Worm (Caenorhabditis elegans): Measurements from ENCODE around the gene F52H2.5.

F52H2.5 gene

DNA sequence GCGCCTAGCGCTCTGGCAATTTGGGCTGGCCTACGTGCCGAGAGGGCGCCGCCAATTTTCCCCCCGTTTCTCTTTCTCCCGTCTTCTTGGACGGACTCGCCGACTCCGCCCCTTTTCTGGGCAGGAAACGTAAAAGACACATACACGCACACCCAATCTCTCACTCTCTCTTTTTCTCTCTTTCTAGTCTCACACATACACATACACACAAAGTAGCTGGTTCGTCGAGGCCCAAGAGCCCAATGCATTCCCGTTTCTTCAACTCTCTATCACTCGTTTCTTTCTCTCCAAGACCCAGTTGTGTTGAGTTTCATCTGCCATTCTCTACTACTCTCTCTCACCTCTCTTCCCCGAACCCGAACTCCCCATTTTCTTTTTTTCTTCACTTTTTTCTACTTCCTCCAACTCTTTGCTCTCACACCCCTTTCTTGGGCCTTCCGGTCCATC is 39.0 kb upstream of the F52H2.5 start (continued):
- TF ChIP-seq nhr-25 (tag; optimal IDR thresholded peaks at IDR 0.05) = no peak
- peak; percentile 52 to 76 for TF ChIP-seq lsy-2 (tag; optimal IDR thresholded peaks at IDR 0.05)
- TF ChIP-seq elt-1 (tag; optimal IDR thresholded peaks at IDR 0.05) = no peak
- no peak for TF ChIP-seq nhr-23 (tag; optimal IDR thresholded peaks at IDR 0.05)
- no peak for TF ChIP-seq dmd-4 (tag; optimal IDR thresholded peaks at IDR 0.05)
- no peak for TF ChIP-seq lin-39 (tag; optimal IDR thresholded peaks at IDR 0.05)
- TF ChIP-seq zag-1 (tag; optimal IDR thresholded peaks at IDR 0.05) = peak; percentile 86
- no peak for TF ChIP-seq ama-1 (optimal IDR thresholded peaks at IDR 0.05)
- TF ChIP-seq gmeb-1 (tag; optimal IDR thresholded peaks at IDR 0.05) = no peak
- TF ChIP-seq alr-1 (tag; optimal IDR thresholded peaks at IDR 0.05) = no peak
- TF ChIP-seq elt-3 (tag; optimal IDR thresholded peaks at IDR 0.05) = no peak
- no peak for TF ChIP-seq ceh-82 (tag; optimal IDR thresholded peaks at IDR 0.05)
- TF ChIP-seq mab-5 (tag; optimal IDR thresholded peaks at IDR 0.05) = peak; percentile 26
- no peak for TF ChIP-seq ZK546.5 (tag; optimal IDR thresholded peaks at IDR 0.05)
- TF ChIP-seq C34F6.9 (tag; optimal IDR thresholded peaks at IDR 0.05) = peak; percentile 78
- TF ChIP-seq nhr-21 (tag; optimal IDR thresholded peaks at IDR 0.05) = no peak
- TF ChIP-seq Y55F3AM.14 (GFP tag; optimal IDR thresholded peaks at IDR 0.05) = peak; percentile 49
- TF ChIP-seq nhr-10 (tag; optimal IDR thresholded peaks at IDR 0.05) = no peak
- peak; percentile 84 for TF ChIP-seq unc-55 (GFP tag; optimal IDR thresholded peaks at IDR 0.05)
- TF ChIP-seq ztf-1 (GFP tag; conservative IDR thresholded peaks at IDR 0.05) = no peak
- peak in 1 of 2 experiments; percentile 56 for TF ChIP-seq mdl-1 (tag; optimal IDR thresholded peaks at IDR 0.05)
- TF ChIP-seq nhr-129 (tag; optimal IDR thresholded peaks at IDR 0.05) = peak; percentile 81
- no peak for TF ChIP-seq R02D3.7 (tag; optimal IDR thresholded peaks at IDR 0.05)
- TF ChIP-seq nhr-11 (tag; optimal IDR thresholded peaks at IDR 0.05) = no peak
- no peak for TF ChIP-seq skn-1 (tag; optimal IDR thresholded peaks at IDR 0.05)
- TF ChIP-seq nhr-12 (tag; optimal IDR thresholded peaks at IDR 0.05) = no peak
- TF ChIP-seq snpc-4 (tag; optimal IDR thresholded peaks at IDR 0.05) = peak; percentile 37
- no peak for TF ChIP-seq mbf-1 (tag; optimal IDR thresholded peaks at IDR 0.05)
- TF ChIP-seq nhr-77 (tag; optimal IDR thresholded peaks at IDR 0.05) = no peak
- TF ChIP-seq unc-39 (tag; optimal IDR thresholded peaks at IDR 0.05) = no peak

ce11 chrX:2596605-2597004 is 36.7 kb upstream of the F52H2.5 start:
- TF ChIP-seq crh-2 (tag; optimal IDR thresholded peaks at IDR 0.05) (peak; percentile 8), nhr-6 (tag; optimal IDR thresholded peaks at IDR 0.05) (peak; percentile 57), nhr-21 (tag; optimal IDR thresholded peaks at IDR 0.05) (peak; percentile 59), sma-9 (GFP tag; optimal IDR thresholded peaks at IDR 0.05) (peak; percentile 36), sma-9 (tag; optimal IDR thresholded peaks at IDR 0.05) (no peak), snpc-4 (tag; optimal IDR thresholded peaks at IDR 0.05) (no peak), lsy-2 (tag; optimal IDR thresholded peaks at IDR 0.05) (peak in 1 of 2 experiments; percentile 52), elt-1 (tag; optimal IDR thresholded peaks at IDR 0.05) (no peak), Y55F3AM.14 (GFP tag; optimal IDR thresholded peaks at IDR 0.05) (no peak)

DNA sequence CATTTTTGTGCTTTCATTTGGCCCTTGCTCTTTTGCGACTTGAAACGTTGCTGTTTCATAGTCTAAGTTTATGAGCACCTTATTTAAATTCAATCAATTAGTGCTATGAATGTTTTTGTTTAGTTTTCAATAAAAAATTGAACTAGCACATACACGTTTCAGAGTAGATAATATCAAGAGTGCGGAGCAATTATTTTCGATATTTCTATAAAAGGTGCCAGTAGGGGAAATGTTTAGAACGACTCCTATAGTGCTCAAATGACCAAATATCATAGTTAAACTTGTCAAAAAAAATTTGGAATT is 35.8 kb upstream of the F52H2.5 start:
- TF ChIP-seq sma-9 (GFP tag; optimal IDR thresholded peaks at IDR 0.05) (no peak), sma-9 (tag; optimal IDR thresholded peaks at IDR 0.05) (no peak), nhr-10 (tag; optimal IDR thresholded peaks at IDR 0.05) (no peak), nhr-11 (tag; optimal IDR thresholded peaks at IDR 0.05) (no peak), dmd-4 (tag; optimal IDR thresholded peaks at IDR 0.05) (no peak), unc-62 (GFP tag; optimal IDR thresholded peaks at IDR 0.05) (no peak), elt-3 (tag; optimal IDR thresholded peaks at IDR 0.05) (no peak), fos-1 (tag; optimal IDR thresholded peaks at IDR 0.05) (no peak), mab-5 (tag; optimal IDR thresholded peaks at IDR 0.05) (no peak), ceh-16 (tag; optimal IDR thresholded peaks at IDR 0.05) (no peak), ztf-4 (tag; optimal IDR thresholded peaks at IDR 0.05) (no peak), ceh-82 (tag; optimal IDR thresholded peaks at IDR 0.05) (no peak), nhr-237 (tag; optimal IDR thresholded peaks at IDR 0.05) (no peak)

DNA sequence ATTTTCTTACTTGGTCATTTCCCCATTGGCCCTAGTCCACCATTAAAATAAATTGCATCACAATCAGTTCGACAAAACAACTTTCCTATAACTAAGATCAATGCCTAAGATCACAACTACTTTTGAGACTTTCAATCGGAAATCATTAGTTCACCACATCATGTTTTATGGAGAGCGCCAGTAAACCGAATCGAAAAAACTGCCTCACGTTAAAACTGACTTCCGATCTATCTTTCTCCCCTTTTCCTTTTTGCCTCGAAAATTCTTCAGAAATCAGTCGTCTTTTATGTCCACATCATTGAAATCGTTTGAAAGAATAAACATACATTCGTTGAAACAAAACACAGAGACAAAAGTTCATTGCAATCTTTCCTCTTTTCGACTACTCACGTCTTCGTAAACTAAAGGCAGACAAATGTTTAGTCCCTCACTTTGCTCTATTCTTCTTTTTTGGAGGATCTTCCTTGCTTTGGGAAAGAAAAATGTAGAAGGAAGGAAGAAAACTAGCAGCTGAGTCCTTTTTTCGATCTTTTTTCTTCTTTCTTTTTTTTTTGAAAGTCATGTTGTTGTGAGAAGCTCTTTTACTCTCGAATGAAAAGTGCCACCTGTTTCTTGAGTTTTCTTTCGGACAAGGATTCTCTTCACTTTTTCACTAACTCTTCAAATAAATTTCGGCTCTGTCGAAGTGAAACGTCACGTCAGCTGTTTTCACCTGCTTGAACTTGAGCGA is 35.3 kb upstream of the F52H2.5 start:
- TF ChIP-seq zag-1 (tag; optimal IDR thresholded peaks at IDR 0.05) = peak; percentile 47
- TF ChIP-seq fos-1 (tag; optimal IDR thresholded peaks at IDR 0.05) = no peak
- peak; percentile 43 for TF ChIP-seq F13H6.1 (tag; optimal IDR thresholded peaks at IDR 0.05)
- peak; percentile 2 for TF ChIP-seq nhr-6 (tag; optimal IDR thresholded peaks at IDR 0.05)
- TF ChIP-seq lsy-2 (tag; optimal IDR thresholded peaks at IDR 0.05) = peak in 1 of 2 experiments; percentile 40
- TF ChIP-seq nhr-129 (tag; optimal IDR thresholded peaks at IDR 0.05) = peak; percentile 52
- peak; percentile 30 for TF ChIP-seq lin-13 (GFP tag; optimal IDR thresholded peaks at IDR 0.05)
- TF ChIP-seq lin-11 (tag; optimal IDR thresholded peaks at IDR 0.05) = no peak
- TF ChIP-seq gmeb-1 (tag; optimal IDR thresholded peaks at IDR 0.05) = no peak
- no peak for TF ChIP-seq nhr-237 (tag; optimal IDR thresholded peaks at IDR 0.05)
- peak; percentile 40 for TF ChIP-seq sem-4 (tag; optimal IDR thresholded peaks at IDR 0.05)
- TF ChIP-seq alr-1 (tag; optimal IDR thresholded peaks at IDR 0.05) = no peak
- TF ChIP-seq crh-2 (tag; optimal IDR thresholded peaks at IDR 0.05) = peak; percentile 23
- no peak for TF ChIP-seq dmd-4 (tag; optimal IDR thresholded peaks at IDR 0.05)
- peak; percentile 34 for TF ChIP-seq mab-5 (tag; optimal IDR thresholded peaks at IDR 0.05)
- TF ChIP-seq C34F6.9 (tag; optimal IDR thresholded peaks at IDR 0.05) = peak; percentile 58
- TF ChIP-seq egl-27 (tag; optimal IDR thresholded peaks at IDR 0.05) = no peak
- TF ChIP-seq unc-55 (GFP tag; optimal IDR thresholded peaks at IDR 0.05) = peak; percentile 79

Measured in whole organism, L2 larva.